Worm (Caenorhabditis elegans): Measurements from ENCODE around the gene sor-1.

DNA sequence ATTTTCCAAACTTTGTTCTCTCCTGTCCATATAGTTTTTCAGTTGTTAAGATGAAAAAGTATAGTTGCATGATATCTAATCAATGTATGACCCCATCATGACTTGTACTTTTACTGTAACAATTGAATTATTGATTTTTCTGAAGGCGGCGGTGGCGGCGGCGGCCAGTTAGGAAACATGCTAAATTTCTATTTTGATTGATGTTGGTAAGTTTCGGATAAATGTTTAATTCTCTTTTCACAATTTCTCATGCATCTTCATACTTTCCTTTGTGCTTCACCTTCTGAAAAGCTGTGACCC is at the start of gene sor-1:
- TF ChIP-seq nhr-28 (tag; optimal IDR thresholded peaks at IDR 0.05) = no peak
- TF ChIP-seq ztf-11 (tag; optimal IDR thresholded peaks at IDR 0.05) = no peak
